Fruit fly (Drosophila melanogaster) whole organism, embryonic: ENCODE data around the gene Cp190.

Experiments used
- Blimp-1 ChIP-seq: fragments of 200-800 bp; sonication (Bioruptor generic); optimal IDR thresholded peaks from 3 replicates; lab custom pipeline; 2018; ENCODE audit warnings: missing biosample characterization, missing genetic modification characterization, mild to moderate bottlenecking, moderate library complexity, missing genetic modification reagents
- Bteb2 ChIP-seq: fragments of 200-800 bp; sonication (Bioruptor generic); optimal IDR thresholded peaks from 2 replicates; lab custom pipeline; 2016; ENCODE audit warnings: missing biosample characterization, missing genetic modification characterization
- CG10431 ChIP-seq: fragments of 200-800 bp; sonication (Bioruptor generic); optimal IDR thresholded peaks from 3 replicates; lab custom pipeline; 2018; ENCODE audit warnings: missing biosample characterization, mild to moderate bottlenecking, missing genetic modification characterization
- CG11695 ChIP-seq: fragments of 200-800 bp; sonication (Bioruptor generic); IDR thresholded peaks from 3 replicates; pipeline ENCODE4 v1.3.6; 2022; ENCODE audit warnings: missing biosample characterization, missing genetic modification characterization
- CG12744 ChIP-seq: fragments of 200-800 bp; sonication (Bioruptor generic); optimal IDR thresholded peaks from 2 replicates; lab custom pipeline; 2016; ENCODE audit warnings: missing biosample characterization, missing genetic modification characterization
- CG15514 ChIP-seq: fragments of 200-800 bp; sonication (Bioruptor generic); optimal IDR thresholded peaks from 3 replicates; lab custom pipeline; 2017; ENCODE audit warnings: missing biosample characterization, missing genetic modification characterization, mild to moderate bottlenecking, moderate library complexity, missing genetic modification reagents
- CG15696 ChIP-seq: fragments of 200-800 bp; sonication (Bioruptor generic); optimal IDR thresholded peaks from 2 replicates; lab custom pipeline; 2019; ENCODE audit warnings: missing biosample characterization, mild to moderate bottlenecking, missing genetic modification characterization, moderate library complexity
- CG2875 ChIP-seq: fragments of 200-800 bp; sonication (Bioruptor generic); optimal IDR thresholded peaks from 2 replicates; lab custom pipeline; 2017; ENCODE audit warnings: missing biosample characterization, mild to moderate bottlenecking, missing genetic modification characterization, missing genetic modification reagents
- CG31388 ChIP-seq: fragments of 200-800 bp; sonication (Bioruptor generic); optimal IDR thresholded peaks from 2 replicates; lab custom pipeline; 2016; ENCODE audit warnings: missing biosample characterization, missing genetic modification characterization
- CG32767 ChIP-seq: fragments of 200-800 bp; sonication (Bioruptor generic); IDR thresholded peaks from 2 replicates; pipeline ENCODE4 v1.3.6; 2022; ENCODE audit warnings: missing biosample characterization, missing genetic modification characterization
- CG3838 ChIP-seq: fragments of 200-800 bp; sonication (Bioruptor generic); optimal IDR thresholded peaks from 3 replicates; lab custom pipeline; 2016; ENCODE audit warnings: missing biosample characterization, missing genetic modification characterization
- CG4424 ChIP-seq: fragments of 200-800 bp; sonication (Bioruptor generic); optimal IDR thresholded peaks from 3 replicates; lab custom pipeline; 2016; ENCODE audit warnings: missing biosample characterization, missing genetic modification characterization
- CG5180 ChIP-seq: fragments of 200-800 bp; sonication (Bioruptor generic); optimal IDR thresholded peaks from 3 replicates; lab custom pipeline; 2017; ENCODE audit warnings: missing biosample characterization, missing genetic modification characterization, mild to moderate bottlenecking, moderate library complexity, missing genetic modification reagents
- CG8281 ChIP-seq: fragments of 200-800 bp; sonication (Bioruptor generic); optimal IDR thresholded peaks from 2 replicates; lab custom pipeline; 2018; ENCODE audit warnings: missing biosample characterization, mild to moderate bottlenecking, missing genetic modification characterization, moderate library complexity
- CG9876 ChIP-seq: fragments of 200-800 bp; sonication (Bioruptor generic); optimal IDR thresholded peaks from 2 replicates; lab custom pipeline; 2016; ENCODE audit warnings: missing biosample characterization, missing genetic modification characterization
- CkIIα-i1 ChIP-seq: fragments of 200-800 bp; sonication (Bioruptor generic); IDR thresholded peaks from 2 replicates; pipeline ENCODE4 v1.3.6; 2022; ENCODE audit warnings: missing biosample characterization, missing genetic modification characterization
- D19B ChIP-seq: fragments of 200-800 bp; sonication (Bioruptor generic); optimal IDR thresholded peaks from 2 replicates; lab custom pipeline; 2017; ENCODE audit warnings: missing biosample characterization, mild to moderate bottlenecking, missing genetic modification characterization
- Dp ChIP-seq: fragments of 200-800 bp; sonication (Bioruptor generic); optimal IDR thresholded peaks from 2 replicates; lab custom pipeline; 2018; ENCODE audit warnings: missing biosample characterization, mild to moderate bottlenecking, missing genetic modification characterization, moderate library complexity
- Dref ChIP-seq: fragments of 200-800 bp; sonication (Bioruptor generic); IDR thresholded peaks from 2 replicates; pipeline ENCODE4 v1.3.6; 2022; ENCODE audit warnings: missing biosample characterization, missing genetic modification characterization
- Ets65A ChIP-seq: fragments of 200-800 bp; sonication (Bioruptor generic); peaks from one replicate; lab custom pipeline; 2016; ENCODE audit warnings: missing biosample characterization, missing genetic modification characterization
- Hand ChIP-seq: fragments of 200-800 bp; sonication (Bioruptor generic); optimal IDR thresholded peaks from 2 replicates; lab custom pipeline; 2017; ENCODE audit warnings: mild to moderate bottlenecking, missing biosample characterization, missing genetic modification reagents, missing genetic modification characterization
- Jarid2 ChIP-seq: fragments of 200-800 bp; sonication (Bioruptor generic); optimal IDR thresholded peaks from 3 replicates; lab custom pipeline; 2017; ENCODE audit warnings: mild to moderate bottlenecking, missing biosample characterization, missing genetic modification reagents, missing genetic modification characterization
- MBD-R2 ChIP-seq: fragments of 200-800 bp; sonication (Bioruptor generic); IDR thresholded peaks from 2 replicates; pipeline ENCODE4 v1.3.6; 2022; ENCODE audit warnings: missing biosample characterization, missing genetic modification characterization
- Meics ChIP-seq: fragments of 200-800 bp; sonication (Bioruptor generic); optimal IDR thresholded peaks from 2 replicates; lab custom pipeline; 2017; ENCODE audit warnings: missing biosample characterization, mild to moderate bottlenecking, missing genetic modification characterization
- Nf-YA ChIP-seq: fragments of 200-800 bp; sonication (Bioruptor generic); IDR thresholded peaks from 2 replicates; pipeline ENCODE4 v1.3.6; 2022; ENCODE audit warnings: missing biosample characterization, missing genetic modification characterization
- Nf-YB ChIP-seq: fragments of 200-800 bp; sonication (Bioruptor generic); optimal IDR thresholded peaks from 3 replicates; lab custom pipeline; 2019; ENCODE audit warnings: missing biosample characterization, mild to moderate bottlenecking, missing genetic modification characterization, moderate library complexity
- Pdp1 ChIP-seq, 2 experiments: fragments of 200-800 bp; sonication (Bioruptor generic); optimal IDR thresholded peaks; 3 replicates each; lab custom pipeline; 2016; ENCODE audit warnings: missing biosample characterization in 2 of 2, missing genetic modification characterization in 2 of 2, mild to moderate bottlenecking in 1 of 2, moderate library complexity in 1 of 2
- Rx ChIP-seq: fragments of 200-800 bp; sonication (Bioruptor generic); IDR thresholded peaks from 2 replicates; pipeline ENCODE4 v1.3.6; 2022; ENCODE audit warnings: missing biosample characterization, missing genetic modification characterization
- Sox100B ChIP-seq: fragments of 200-800 bp; sonication (Bioruptor generic); optimal IDR thresholded peaks from 3 replicates; lab custom pipeline; 2018; ENCODE audit warnings: missing biosample characterization, mild to moderate bottlenecking, missing genetic modification characterization
- Taf1 ChIP-seq: fragments of 200-800 bp; sonication (Bioruptor generic); IDR thresholded peaks from 2 replicates; pipeline ENCODE4 v1.3.6; 2022; ENCODE audit warnings: missing biosample characterization, missing genetic modification characterization
- Tbp ChIP-seq: fragments of >200 bp; optimal IDR thresholded peaks from 2 replicates; lab custom pipeline; 2018; ENCODE audit warnings: missing biosample characterization, missing genetic modification characterization
- al ChIP-seq: fragments of 200-800 bp; sonication (Bioruptor generic); IDR thresholded peaks from 2 replicates; pipeline ENCODE4 v1.3.6; 2022; ENCODE audit warnings: missing biosample characterization, missing genetic modification characterization
- aop ChIP-seq: fragments of 200-800 bp; sonication (Bioruptor generic); IDR thresholded peaks from 2 replicates; pipeline ENCODE4 v1.3.6; 2022; ENCODE audit warnings: missing biosample characterization, missing genetic modification characterization
- ato ChIP-seq: fragments of 200-800 bp; sonication (Bioruptor generic); IDR thresholded peaks from 2 replicates; pipeline ENCODE4 v1.3.6; 2022; ENCODE audit warnings: missing biosample characterization, missing genetic modification characterization; ENCODE audit not compliant: partially characterized antibody
- bcd ChIP-seq: fragments of 200-800 bp; sonication (Bioruptor generic); optimal IDR thresholded peaks from 2 replicates; lab custom pipeline; 2017; ENCODE audit warnings: missing biosample characterization, mild to moderate bottlenecking, missing genetic modification characterization
- esg ChIP-seq: fragments of 200-800 bp; sonication (Bioruptor generic); conservative IDR thresholded peaks from 2 replicates; pipeline ENCODE4 v1.3.6; 2022; ENCODE audit warnings: missing biosample characterization, missing genetic modification characterization
- fru ChIP-seq: fragments of >200 bp; optimal IDR thresholded peaks from 2 replicates; lab custom pipeline; 2017
- ken ChIP-seq: fragments of 200-800 bp; sonication (Bioruptor generic); IDR thresholded peaks from 3 replicates; pipeline ENCODE4 v1.3.6; 2022; ENCODE audit warnings: missing biosample characterization, missing genetic modification characterization
- klu ChIP-seq: fragments of 200-800 bp; sonication (Bioruptor generic); IDR thresholded peaks from 2 replicates; pipeline ENCODE4 v1.3.6; 2022; ENCODE audit warnings: missing biosample characterization, missing genetic modification characterization
- nerfin-1 ChIP-seq: fragments of 200-800 bp; sonication (Bioruptor generic); optimal IDR thresholded peaks from 3 replicates; lab custom pipeline; 2019; ENCODE audit warnings: missing biosample characterization, mild to moderate bottlenecking, missing genetic modification characterization, moderate library complexity
- pan ChIP-seq, 4 experiments: fragments of >200 bp in 3 of 4; fragments of 200-800 bp in 1 of 4; sonication (Bioruptor generic) in 1 of 4; optimal IDR thresholded peaks in 3 of 4; IDR thresholded peaks in 1 of 4; 2 replicates each; pipeline versions ENCODE4 v1.3.6 to Lab custom; 2017 to 2022; ENCODE audit warnings: missing biosample characterization in 2 of 4, missing genetic modification characterization in 2 of 4, mixed read lengths in 1 of 4
- pfk ChIP-seq: fragments of 200-800 bp; sonication (Bioruptor generic); optimal IDR thresholded peaks from 2 replicates; lab custom pipeline; 2018; ENCODE audit warnings: missing biosample characterization, mild to moderate bottlenecking, missing genetic modification characterization, moderate library complexity
- phol ChIP-seq: fragments of 200-800 bp; sonication (Bioruptor generic); optimal IDR thresholded peaks from 3 replicates; lab custom pipeline; 2018; ENCODE audit warnings: missing biosample characterization, mild to moderate bottlenecking, missing genetic modification characterization, moderate library complexity
- pros ChIP-seq: fragments of 200-800 bp; sonication (Bioruptor generic); optimal IDR thresholded peaks from 3 replicates; lab custom pipeline; 2019; ENCODE audit warnings: missing biosample characterization, mild to moderate bottlenecking, missing genetic modification characterization, moderate library complexity
- scrt ChIP-seq: fragments of 200-800 bp; sonication (Bioruptor generic); optimal IDR thresholded peaks from 2 replicates; lab custom pipeline; 2018; ENCODE audit warnings: missing biosample characterization, mild to moderate bottlenecking, missing genetic modification characterization, moderate library complexity
- shn ChIP-seq: fragments of 200-800 bp; sonication (Bioruptor generic); optimal IDR thresholded peaks from 3 replicates; lab custom pipeline; 2016; ENCODE audit warnings: missing biosample characterization, missing genetic modification characterization
- sisA ChIP-seq: fragments of 200-800 bp; sonication (Bioruptor generic); IDR thresholded peaks from 2 replicates; pipeline ENCODE4 v1.3.6; 2022; ENCODE audit warnings: missing biosample characterization, missing genetic modification characterization
- tll ChIP-seq, 2 experiments: fragments of 200-800 bp in 1 of 2; fragments of >200 bp in 1 of 2; sonication (Bioruptor generic) in 1 of 2; optimal IDR thresholded peaks; 2 replicates each; lab custom pipeline; 2017 to 2019; ENCODE audit warnings: missing biosample characterization in 2 of 2, missing genetic modification characterization in 2 of 2, mild to moderate bottlenecking in 1 of 2, moderate library complexity in 1 of 2
- toy ChIP-seq: fragments of 200-800 bp; sonication (Bioruptor generic); IDR thresholded peaks from 2 replicates; pipeline ENCODE4 v1.3.6; 2022; ENCODE audit warnings: missing biosample characterization, missing genetic modification characterization

Gene Cp190

DNA sequence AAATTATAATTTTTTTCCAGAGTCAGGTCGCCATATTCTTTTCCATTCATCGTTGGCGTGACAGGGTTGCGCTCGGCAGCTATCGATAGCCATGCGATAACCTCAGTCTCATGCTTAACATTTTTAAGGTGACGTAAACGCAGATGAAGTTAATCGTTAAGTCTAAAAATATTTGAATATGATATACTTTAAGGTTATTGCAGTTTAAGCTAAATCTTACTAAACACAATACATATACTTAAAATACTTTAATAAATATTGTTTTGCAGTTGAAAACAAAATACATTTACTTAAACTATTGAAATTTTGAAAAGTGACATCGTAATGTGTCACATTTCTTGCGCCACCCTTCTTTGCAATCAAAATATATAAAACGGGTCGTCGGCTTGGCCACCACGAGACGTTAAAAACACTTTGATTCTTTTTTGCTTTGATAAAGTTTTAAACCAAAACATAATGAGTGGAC is at the start of gene Cp190, which contains the start of gene CG4338 (continued):
- TF ChIP-seq Jarid2 (peak; percentile 84), ken (peak; percentile 92), CG9876 (GFP tag; lab: Kevin White, UChicago) (peak; percentile 66), Rx (GFP tag; lab: Robert Waterston, UW) (peak; percentile 89), scrt (GFP tag; lab: Kevin White, UChicago) (peak; percentile 93), CG5180 (peak; percentile 89), Dref (GFP tag; lab: Robert Waterston, UW) (peak; percentile 94), pfk (peak; percentile 70), CG10431 (GFP tag; lab: Kevin White, UChicago) (peak; percentile 96), Hand (peak; percentile 95), Nf-YB (peak; percentile 89), CG31388 (GFP tag; lab: Kevin White, UChicago) (peak; percentile 95), bcd (GFP tag; lab: Kevin White, UChicago) (peak; percentile 97), pros (GFP tag; lab: Kevin White, UChicago) (peak; percentile 88), CG11695 (GFP tag; lab: Robert Waterston, UW) (peak; percentile 97), tll (GFP tag; optimal IDR thresholded peaks at IDR 0.05; lab: Kevin White, UChicago) (peak; percentile 83 to 87), D19B (GFP tag; lab: Kevin White, UChicago) (peak; percentile 94), aop (GFP tag; lab: Robert Waterston, UW) (no peak), Nf-YA (GFP tag; lab: Robert Waterston, UW) (peak; percentile 87), MBD-R2 (GFP tag; lab: Robert Waterston, UW) (peak; percentile 98), shn (peak; percentile 84), CG2875 (GFP tag; lab: Kevin White, UChicago) (peak; percentile 94), CkIIα-i1 (GFP tag; lab: Robert Waterston, UW) (0 out of 2 replicates have a peak, but pooled peaks have one; percentile 13), Meics (peak; percentile 98), CG4424 (GFP tag; lab: Kevin White, UChicago) (peak; percentile 98), CG8281 (peak; percentile 93), Blimp-1 (peak; percentile 97), CG32767 (GFP tag; lab: Robert Waterston, UW) (peak; percentile 96), al (peak; percentile 96), toy (GFP tag; lab: Robert Waterston, UW) (peak; percentile 89), Tbp (GFP tag; lab: Kevin White, UChicago) (no peak), CG12744 (peak; percentile 84), CG15696 (peak; percentile 99), CG3838 (GFP tag; lab: Kevin White, UChicago) (peak; percentile 93), phol (tag; lab: Kevin White, UChicago) (peak; percentile 100), Taf1 (GFP tag; lab: Robert Waterston, UW) (peak; percentile 91), fru (no peak), nerfin-1 (tag; lab: Kevin White, UChicago) (peak; percentile 98), Sox100B (GFP tag; lab: Kevin White, UChicago) (peak; percentile 98), pan (optimal IDR thresholded peaks at IDR 0.05; lab: Kevin White, UChicago) (no peak), pan (GFP tag; optimal IDR thresholded peaks at IDR 0.05 in 1 of 2, IDR thresholded peaks at IDR 0.05 in 1 of 2) (peak in 1 of 2 experiments; percentile 97), Bteb2 (GFP tag; lab: Kevin White, UChicago) (peak; percentile 93), Pdp1 (GFP tag; optimal IDR thresholded peaks at IDR 0.05; lab: Kevin White, UChicago) (peak; percentile 94 to 95), esg (GFP tag; lab: Robert Waterston, UW) (peak; percentile 98), Ets65A (GFP tag; lab: Kevin White, UChicago) (peak; percentile 99), klu (GFP tag; lab: Robert Waterston, UW) (peak; percentile 96), Dp (GFP tag; lab: Kevin White, UChicago) (peak; percentile 52), sisA (peak; percentile 96), ato (peak; percentile 73; the same call in 1 of the 2 replicates), CG15514 (GFP tag; lab: Kevin White, UChicago) (peak; percentile 93)
